Worm (Caenorhabditis elegans) whole organism, L2 larva: Measurements from ENCODE around the gene zig-6.

Experiments
- C34F6.9 ChIP-seq: fragments of 150-350 bp; optimal IDR thresholded peaks from 2 replicates; lab custom pipeline; 2014; ENCODE audit warnings: missing biosample characterization, missing genetic modification characterization
- Y55F3AM.14 ChIP-seq: fragments of 200-800 bp; sonication (Bioruptor generic); optimal IDR thresholded peaks from 2 replicates; lab custom pipeline; 2018; ENCODE audit warnings: mild to moderate bottlenecking, missing genetic modification characterization, missing compliant biosample characterization
- blmp-1 ChIP-seq: sonication (generic microtip); optimal IDR thresholded peaks from 2 replicates; lab custom pipeline; 2017; ENCODE audit warnings: missing genetic modification characterization, mild to moderate bottlenecking, missing compliant biosample characterization, antibody characterized with exemption, moderate library complexity; ENCODE audit not compliant: insufficient read depth
- ceh-16 ChIP-seq: fragments of 150-350 bp; optimal IDR thresholded peaks from 2 replicates; lab custom pipeline; 2014; ENCODE audit warnings: missing biosample characterization, missing genetic modification characterization
- elt-3 ChIP-seq: sonication (generic microtip); optimal IDR thresholded peaks from 2 replicates; lab custom pipeline; 2017; ENCODE audit warnings: missing biosample characterization, missing genetic modification characterization
- lin-11 ChIP-seq: fragments of 150-350 bp; sonication (generic microtip); optimal IDR thresholded peaks from 2 replicates; lab custom pipeline; 2014; ENCODE audit warnings: missing biosample characterization, missing genetic modification characterization, inconsistent platforms, mixed read lengths
- lin-39 ChIP-seq: fragments of 150-350 bp; optimal IDR thresholded peaks from 2 replicates; lab custom pipeline; 2014; ENCODE audit warnings: missing biosample characterization, missing genetic modification reagents, missing genetic modification characterization
- mdl-1 ChIP-seq, 2 experiments: fragments of 150-350 bp in 1 of 2; sonication (generic microtip) in 1 of 2; optimal IDR thresholded peaks; 2 replicates each; lab custom pipeline; 2017; ENCODE audit warnings: missing biosample characterization in 2 of 2, missing genetic modification characterization in 2 of 2
- nhr-10 ChIP-seq: sonication (generic microtip); optimal IDR thresholded peaks from 2 replicates; lab custom pipeline; 2017; ENCODE audit warnings: missing biosample characterization, missing genetic modification characterization
- nhr-129 ChIP-seq: fragments of 150-350 bp; optimal IDR thresholded peaks from 2 replicates; lab custom pipeline; 2014; ENCODE audit warnings: missing biosample characterization, missing genetic modification characterization
- nhr-21 ChIP-seq: fragments of 150-350 bp; optimal IDR thresholded peaks from 2 replicates; lab custom pipeline; 2014; ENCODE audit warnings: missing biosample characterization, missing genetic modification characterization
- nhr-25 ChIP-seq: fragments of 150-350 bp; sonication (generic microtip); optimal IDR thresholded peaks from 3 replicates; lab custom pipeline; 2014; ENCODE audit warnings: missing biosample characterization, missing genetic modification characterization
- nhr-6 ChIP-seq: fragments of 150-350 bp; optimal IDR thresholded peaks from 2 replicates; lab custom pipeline; 2014; ENCODE audit warnings: missing biosample characterization, missing genetic modification characterization
- nhr-77 ChIP-seq: fragments of 150-350 bp; optimal IDR thresholded peaks from 2 replicates; lab custom pipeline; 2014; ENCODE audit warnings: missing biosample characterization, missing genetic modification characterization
- peb-1 ChIP-seq: fragments of 150-350 bp; optimal IDR thresholded peaks from 2 replicates; lab custom pipeline; 2014; ENCODE audit warnings: missing biosample characterization, missing genetic modification characterization
- sem-4 ChIP-seq: fragments of 150-350 bp; optimal IDR thresholded peaks from 2 replicates; lab custom pipeline; 2014; ENCODE audit warnings: missing biosample characterization, missing genetic modification reagents, missing genetic modification characterization
- sma-9 ChIP-seq, 2 experiments: fragments of 150-350 bp in 1 of 2; sonication (generic microtip) in 1 of 2; optimal IDR thresholded peaks; 2 replicates each; lab custom pipeline; 2014 to 2016; ENCODE audit warnings: missing genetic modification characterization in 2 of 2, mild to moderate bottlenecking in 1 of 2, missing biosample characterization in 1 of 2, missing compliant biosample characterization in 1 of 2, missing genetic modification reagents in 1 of 2, moderate library complexity in 1 of 2
- ztf-4 ChIP-seq: fragments of 150-350 bp; optimal IDR thresholded peaks from 2 replicates; lab custom pipeline; 2014; ENCODE audit warnings: missing biosample characterization, missing genetic modification characterization

zig-6 gene

DNA sequence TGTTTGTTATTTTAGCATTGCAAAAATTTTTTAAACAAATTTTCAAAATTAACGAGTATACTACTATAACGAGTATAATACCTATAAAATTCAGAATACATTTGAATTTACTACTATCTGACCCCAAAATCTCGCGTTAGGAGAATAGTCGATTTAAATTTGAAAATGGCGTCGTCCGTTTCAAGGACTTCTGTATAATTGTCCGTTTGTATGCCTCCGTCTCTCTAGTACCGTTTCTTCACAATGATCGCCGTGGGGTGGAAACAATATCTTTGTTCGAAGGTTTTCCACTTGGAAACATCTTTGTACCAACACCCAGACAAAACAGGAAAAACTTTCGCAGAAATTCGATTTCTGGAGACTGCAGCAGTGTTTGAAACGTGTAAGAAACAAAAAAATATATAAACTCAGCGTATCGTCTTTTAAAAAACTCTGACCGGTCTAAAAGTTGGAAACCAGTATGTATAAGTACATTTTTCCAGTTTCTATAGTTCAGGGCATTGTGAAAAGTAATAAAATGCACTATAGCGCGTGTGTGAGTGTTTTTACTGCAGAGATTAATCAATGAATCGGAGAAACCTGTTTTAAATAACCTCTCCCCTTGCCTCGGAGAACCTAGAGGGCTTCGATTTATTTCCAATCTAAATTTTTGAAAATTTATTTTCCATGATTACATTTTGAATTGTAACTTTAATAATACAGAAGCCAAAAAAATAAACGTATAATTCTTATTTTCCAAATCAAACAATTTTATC is 51.0 kb downstream of the zig-6 start:
- TF ChIP-seq ceh-16 (tag; lab: Kevin White, UChicago) (peak; percentile 49), Y55F3AM.14 (no peak), sem-4 (tag; lab: Kevin White, UChicago) (no peak), elt-3 (tag; lab: Kevin White, UChicago) (no peak), nhr-129 (tag; lab: Kevin White, UChicago) (peak; percentile 5), C34F6.9 (tag; lab: Kevin White, UChicago) (no peak), nhr-10 (no peak), nhr-25 (tag; lab: Kevin White, UChicago) (peak; percentile 27), nhr-77 (tag; lab: Kevin White, UChicago) (no peak), sma-9 (GFP tag; optimal IDR thresholded peaks at IDR 0.05; lab: Kevin White, UChicago) (peak; percentile 42), sma-9 (tag; optimal IDR thresholded peaks at IDR 0.05; lab: Kevin White, UChicago) (no peak), ztf-4 (tag; lab: Kevin White, UChicago) (no peak), lin-11 (no peak), lin-39 (tag; lab: Kevin White, UChicago) (no peak), mdl-1 (tag; optimal IDR thresholded peaks at IDR 0.05; lab: Kevin White, UChicago) (no peak), peb-1 (tag; lab: Kevin White, UChicago) (no peak), nhr-21 (tag; lab: Kevin White, UChicago) (no peak), blmp-1 (tag; lab: Kevin White, UChicago) (no peak), nhr-6 (tag; lab: Kevin White, UChicago) (no peak)
